Worm (Caenorhabditis elegans): ENCODE data around the gene gst-3.

The gst-3 gene

ce11 chrIV:10143640-10144039 lies 3.6 kb upstream of the gst-3 start, which contains the start of gene msp-38 (continued):
- TF ChIP-seq daf-19 (GFP tag; conservative IDR thresholded peaks at IDR 0.05) (no peak), jun-1 (tag; optimal IDR thresholded peaks at IDR 0.05) (no peak)

ce11 chrIV:10141930-10142505 lies 2.0 kb upstream of the gst-3 start, which contains the start of the genes gst-2, gst-4 and dhs-12:
Gene gst-2, minus strand, starts transcription at chrIV:10142061.
Gene gst-4, plus strand, starts transcription at chrIV:10142225.
Gene dhs-12, plus strand, starts transcription at chrIV:10142455.
- TF ChIP-seq dve-1 (tag; optimal IDR thresholded peaks at IDR 0.05; ENCODE audit: insufficient read depth) (peak; percentile 9), daf-16 (GFP tag; optimal IDR thresholded peaks at IDR 0.05) (no peak), daf-16 (tag; optimal IDR thresholded peaks at IDR 0.05) (peak; percentile 59), ZK337.2 (GFP tag; IDR thresholded peaks at IDR 0.05) (no peak)

- TF ChIP-seq F10B5.3 (tag; optimal IDR thresholded peaks at IDR 0.05): no peak
- no peak for TF ChIP-seq lin-29 (GFP tag; IDR thresholded peaks at IDR 0.05)
- TF ChIP-seq fkh-10 (GFP tag; optimal IDR thresholded peaks at IDR 0.05): no peak
- TF ChIP-seq ceh-28 (tag; optimal IDR thresholded peaks at IDR 0.05): no peak
- TF ChIP-seq snpc-4 (tag; optimal IDR thresholded peaks at IDR 0.05): no peak
- no peak for TF ChIP-seq F44E2.7 (GFP tag; IDR thresholded peaks at IDR 0.05)
- no peak for TF ChIP-seq lim-7 (GFP tag; IDR thresholded peaks at IDR 0.05)
- no peak for TF ChIP-seq dmd-8 (GFP tag; IDR thresholded peaks at IDR 0.05)
- no peak for TF ChIP-seq mxl-2 (GFP tag; conservative IDR thresholded peaks at IDR 0.05)
- TF ChIP-seq nhr-102 (tag; optimal IDR thresholded peaks at IDR 0.05): no peak
- no peak for TF ChIP-seq nhr-42 (GFP tag; IDR thresholded peaks at IDR 0.05)
Measured at ce11 chrIV:10137804-10138203, 2.2 kb downstream of the gst-3 start, which contains the start of gene K08F4.12. Gene K08F4.12, plus strand, starts transcription at chrIV:10138104.

ce11 chrIV:10135817-10136216 lies 4.2 kb downstream of the gst-3 start, which contains the start of gene K08F4.5:
Gene K08F4.5, minus strand, starts transcription at chrIV:10135917.
- no peak for TF ChIP-seq Y105C5A.15 (GFP tag; IDR thresholded peaks at IDR 0.05)

ce11 chrIV:10129957-10130356 lies 10.1 kb downstream of the gst-3 start, which contains the start of gene glt-3:
Gene glt-3, plus strand, starts transcription at chrIV:10130257.
- TF ChIP-seq T26A8.4 (GFP tag; IDR thresholded peaks at IDR 0.05): no peak
- TF ChIP-seq lin-1 (GFP tag; IDR thresholded peaks at IDR 0.05): no peak
- no peak for TF ChIP-seq F37D6.2 (tag; optimal IDR thresholded peaks at IDR 0.05)
- no peak for TF ChIP-seq set-16 (GFP tag; IDR thresholded peaks at IDR 0.05)
- TF ChIP-seq mes-2 (tag; optimal IDR thresholded peaks at IDR 0.05; ENCODE audit: poor library complexity, severe bottlenecking): no peak
- no peak for TF ChIP-seq ceh-28 (tag; optimal IDR thresholded peaks at IDR 0.05)
- no peak for TF ChIP-seq skn-1 (tag; optimal IDR thresholded peaks at IDR 0.05)
- TF ChIP-seq Y5F2A.4 (GFP tag; optimal IDR thresholded peaks at IDR 0.05): no peak
- no peak for TF ChIP-seq snpc-1.2 (GFP tag; IDR thresholded peaks at IDR 0.05)
- TF ChIP-seq aly-2 (tag; optimal IDR thresholded peaks at IDR 0.05): no peak
- TF ChIP-seq madf-5 (GFP tag; IDR thresholded peaks at IDR 0.05): no peak
- TF ChIP-seq zfp-3 (GFP tag; conservative IDR thresholded peaks at IDR 0.05): no peak
- TF ChIP-seq fos-1 (tag; optimal IDR thresholded peaks at IDR 0.05): no peak
- TF ChIP-seq lin-15B (tag; optimal IDR thresholded peaks at IDR 0.05): no peak
- no peak for TF ChIP-seq ceh-62 (tag; optimal IDR thresholded peaks at IDR 0.05)
- TF ChIP-seq php-3 (GFP tag; IDR thresholded peaks at IDR 0.05): no peak
- no peak for TF ChIP-seq nhr-237 (tag; optimal IDR thresholded peaks at IDR 0.05)
- TF ChIP-seq nhr-48 (tag; optimal IDR thresholded peaks at IDR 0.05): no peak

Data from whole organism, L4 larva.